Worm (Caenorhabditis elegans) whole organism, midembryonic: ENCODE results near the gene adal-1.

Experiments
- T22C8.4 ChIP-seq: fragments of 200-800 bp; sonication (Bioruptor generic); IDR thresholded peaks from 2 replicates; pipeline ENCODE4 v1.3.6; 2022; ENCODE audit warnings: missing genetic modification characterization, missing compliant biosample characterization
- cog-1 ChIP-seq: sonication (generic microtip); optimal IDR thresholded peaks from 2 replicates; lab custom pipeline; 2016; ENCODE audit warnings: missing genetic modification characterization, missing compliant biosample characterization
- klf-2 ChIP-seq: fragments of 200-800 bp; sonication (Bioruptor generic); conservative IDR thresholded peaks from 2 replicates; pipeline ENCODE4 v1.3.6; 2022; ENCODE audit warnings: missing genetic modification reagents, missing genetic modification characterization, missing compliant biosample characterization
- ztf-23 ChIP-seq: fragments of 200-800 bp; sonication (Bioruptor generic); IDR thresholded peaks from 2 replicates; pipeline ENCODE4 v1.3.6; 2022; ENCODE audit warnings: missing genetic modification reagents, missing genetic modification characterization, missing compliant biosample characterization
- ztf-29 ChIP-seq: fragments of 200-800 bp; sonication (Bioruptor generic); IDR thresholded peaks from 2 replicates; pipeline ENCODE4 v1.3.6; 2022; ENCODE audit warnings: missing genetic modification reagents, missing genetic modification characterization, missing compliant biosample characterization

DNA sequence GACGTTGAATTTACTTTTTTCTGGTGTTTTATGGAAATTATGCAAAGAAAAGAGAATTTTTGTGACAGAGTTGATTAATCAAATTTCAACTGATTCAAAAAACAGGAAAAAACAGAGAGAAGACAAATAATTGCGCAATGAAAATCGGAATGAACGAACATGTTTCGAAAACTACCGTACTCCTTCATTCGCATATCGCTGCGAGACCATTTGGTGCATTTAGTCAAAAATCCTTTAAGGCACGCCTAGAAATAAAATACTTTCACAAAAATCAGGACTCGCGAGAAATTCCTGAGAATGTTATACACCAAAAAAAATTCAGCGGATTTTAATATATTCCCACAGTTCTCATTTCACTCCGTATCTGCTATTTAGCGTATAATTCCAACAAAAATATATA is 33.4 kb downstream of the adal-1 start:
- TF ChIP-seq T22C8.4 (GFP tag; lab: Robert Waterston, UW): no peak
- no peak for TF ChIP-seq ztf-29
- no peak for TF ChIP-seq klf-2
- TF ChIP-seq ztf-23 (GFP tag; lab: Robert Waterston, UW): no peak
- no peak for TF ChIP-seq cog-1 (tag; lab: Kevin White, UChicago)
